Worm (Caenorhabditis elegans) whole organism, young adult: Measurements from ENCODE around the gene plx-1.

Experiments used
- C06A6.2 ChIP-seq: fragments of 200-800 bp; sonication (Bioruptor generic); conservative IDR thresholded peaks from 2 replicates; pipeline ENCODE4 v1.3.6; 2022; ENCODE audit warnings: missing genetic modification characterization, missing compliant biosample characterization
- Y79H2A.3 ChIP-seq: fragments of 200-800 bp; sonication (Bioruptor generic); conservative IDR thresholded peaks from 2 replicates; pipeline ENCODE4 v1.3.6; 2022; ENCODE audit warnings: missing genetic modification reagents, missing genetic modification characterization, missing compliant biosample characterization
- ceh-91 ChIP-seq: fragments of 200-800 bp; sonication (Bioruptor generic); IDR thresholded peaks from 2 replicates; pipeline ENCODE4 v1.3.6; 2022; ENCODE audit warnings: missing genetic modification reagents, missing genetic modification characterization, missing compliant biosample characterization
- gei-17 ChIP-seq: fragments of 200-800 bp; sonication (Bioruptor generic); optimal IDR thresholded peaks from 2 replicates; lab custom pipeline; 2018; ENCODE audit warnings: mild to moderate bottlenecking, missing genetic modification characterization, missing compliant biosample characterization
- snpc-3.4 ChIP-seq: sonication (generic microtip); optimal IDR thresholded peaks from 2 replicates; lab custom pipeline; 2017; ENCODE audit warnings: missing genetic modification characterization, mild to moderate bottlenecking, missing compliant biosample characterization, antibody characterized with exemption, moderate library complexity, missing genotype, missing genetic modification reagents
- snpc-4 ChIP-seq, 5 experiments: fragments of 150-350 bp in 1 of 5; sonication (generic microtip) in 4 of 5; optimal IDR thresholded peaks; 2 replicates each; lab custom pipeline; 2014 to 2018; ENCODE audit warnings: missing genetic modification characterization in 5 of 5, missing biosample characterization in 3 of 5, antibody characterized with exemption in 2 of 5, mild to moderate bottlenecking in 2 of 5, missing compliant biosample characterization in 2 of 5, missing genotype in 2 of 5, moderate library complexity in 2 of 5, missing genetic modification reagents in 1 of 5

DNA sequence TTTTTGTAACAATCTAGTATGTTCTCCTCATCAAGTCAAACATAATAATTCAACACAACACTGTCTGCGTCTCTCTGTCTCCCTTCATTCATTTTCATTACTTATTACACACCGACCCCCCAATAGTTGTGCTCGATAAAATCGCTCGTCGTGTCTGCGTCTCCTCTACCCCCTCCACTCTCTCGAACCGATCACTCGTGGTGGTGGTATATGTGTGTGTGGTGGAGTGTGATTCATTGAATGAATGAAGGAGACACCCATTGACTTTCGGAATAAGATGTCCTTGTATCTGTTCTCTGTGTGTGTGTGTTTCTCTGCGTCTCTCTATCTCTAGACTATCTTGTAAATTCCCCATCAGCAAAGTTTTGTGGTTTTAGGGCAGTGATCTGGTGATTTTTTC lies 1.5 kb upstream of the plx-1 start:
- TF ChIP-seq gei-17 (GFP tag; lab: Kevin White, UChicago) (no peak), snpc-4 (GFP tag; optimal IDR thresholded peaks at IDR 0.05; lab: Kevin White, UChicago) (no peak), snpc-4 (tag; optimal IDR thresholded peaks at IDR 0.05; lab: Kevin White, UChicago) (peak in 1 of 4 experiments; percentile 41), C06A6.2 (no peak), Y79H2A.3 (GFP tag; lab: Robert Waterston, UW) (no peak), snpc-3.4 (no peak), ceh-91 (GFP tag; lab: Robert Waterston, UW) (no peak)
